Fruit fly (Drosophila melanogaster) whole organism, pupa: ENCODE results near the gene ALiX.

Source experiments
- CG10348 ChIP-seq: fragments of 200-800 bp; sonication (Bioruptor generic); IDR thresholded peaks from 2 replicates; pipeline ENCODE4 v1.3.6; 2022; ENCODE audit warnings: missing biosample characterization, missing genetic modification characterization
- CG14655 ChIP-seq: fragments of 200-800 bp; sonication (Bioruptor generic); optimal IDR thresholded peaks from 3 replicates; lab custom pipeline; 2017; ENCODE audit warnings: mild to moderate bottlenecking, missing biosample characterization, missing genetic modification reagents, missing genetic modification characterization
- CG17806 ChIP-seq: fragments of 200-800 bp; sonication (Bioruptor generic); optimal IDR thresholded peaks from 2 replicates; lab custom pipeline; 2018; ENCODE audit warnings: missing biosample characterization, mild to moderate bottlenecking, missing genetic modification characterization, moderate library complexity
- CG4496 ChIP-seq: fragments of 200-800 bp; sonication (Bioruptor generic); IDR thresholded peaks from 3 replicates; pipeline ENCODE4 v1.3.6; 2022; ENCODE audit warnings: missing biosample characterization, missing genetic modification characterization
- EcR ChIP-seq: fragments of 200-800 bp; sonication (Bioruptor generic); optimal IDR thresholded peaks from 3 replicates; lab custom pipeline; 2019; ENCODE audit warnings: missing biosample characterization, missing genetic modification characterization, mild to moderate bottlenecking, moderate library complexity, missing genetic modification reagents
- Pif1A ChIP-seq: fragments of 200-800 bp; sonication (Bioruptor generic); optimal IDR thresholded peaks from 3 replicates; lab custom pipeline; 2016; ENCODE audit warnings: missing biosample characterization, missing genetic modification characterization
- Pif1B ChIP-seq: fragments of 200-800 bp; sonication (Bioruptor generic); optimal IDR thresholded peaks from 3 replicates; lab custom pipeline; 2016; ENCODE audit warnings: missing biosample characterization, missing genetic modification characterization
- Snoo ChIP-seq: fragments of 200-800 bp; sonication (Bioruptor generic); optimal IDR thresholded peaks from 3 replicates; lab custom pipeline; 2017; ENCODE audit warnings: missing biosample characterization, mild to moderate bottlenecking, missing genetic modification characterization, inconsistent platforms
- fd96Ca ChIP-seq: fragments of 200-800 bp; sonication (Bioruptor generic); IDR thresholded peaks from 3 replicates; pipeline ENCODE4 v1.3.6; 2022; ENCODE audit warnings: missing biosample characterization, missing genetic modification characterization
- gl ChIP-seq: fragments of 200-800 bp; sonication (Bioruptor generic); optimal IDR thresholded peaks from 2 replicates; lab custom pipeline; 2018; ENCODE audit warnings: missing biosample characterization, mild to moderate bottlenecking, missing genetic modification characterization

dm6 chr3R:27679019-27679418 is 20.9 kb downstream of the ALiX start, which contains the start of gene CG12883:
- TF ChIP-seq CG4496 (GFP tag; lab: Robert Waterston, UW) = no peak
- no peak for TF ChIP-seq CG10348 (GFP tag; lab: Robert Waterston, UW)
- TF ChIP-seq Pif1A (GFP tag; lab: Kevin White, UChicago) = no peak
- no peak for TF ChIP-seq CG17806 (tag; lab: Kevin White, UChicago)
- no peak for TF ChIP-seq fd96Ca (GFP tag; lab: Robert Waterston, UW)
- no peak for TF ChIP-seq Pif1B (GFP tag; lab: Kevin White, UChicago)
- no peak for TF ChIP-seq Snoo (tag; lab: Kevin White, UChicago)
- TF ChIP-seq CG14655 = no peak
- no peak for TF ChIP-seq gl (tag; lab: Kevin White, UChicago)
- no peak for TF ChIP-seq EcR
